Worm (Caenorhabditis elegans): ENCODE measurements around the gene R160.4.

DNA sequence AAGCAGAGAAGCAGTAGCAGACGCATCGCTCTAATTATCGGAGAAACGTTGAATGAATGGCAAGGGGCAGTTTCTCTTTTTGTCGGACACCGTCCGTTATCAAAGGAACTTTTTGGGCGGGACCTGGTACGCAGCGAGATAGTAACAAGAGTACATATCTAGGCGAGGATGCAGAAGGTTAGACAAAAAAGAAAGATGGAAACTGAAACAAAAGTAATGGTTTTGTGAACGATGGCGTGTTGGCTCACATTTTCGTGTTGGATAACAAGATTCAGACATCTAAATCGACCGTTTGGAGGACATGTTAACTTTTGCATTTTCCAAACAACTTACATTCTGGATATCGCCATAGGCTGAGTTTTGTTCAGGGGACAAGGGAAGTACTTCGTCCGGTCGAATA is 11.2 kb downstream of the R160.4 start, which contains the start of gene F14H12.6:
- TF ChIP-seq isw-1 (GFP tag; IDR thresholded peaks at IDR 0.05) (no peak), elt-3 (tag; optimal IDR thresholded peaks at IDR 0.05) (no peak), aly-2 (tag; optimal IDR thresholded peaks at IDR 0.05) (no peak), snu-23 (GFP tag; optimal IDR thresholded peaks at IDR 0.05) (no peak)
